Fruit fly (Drosophila melanogaster) whole organism, embryonic: ENCODE results near the gene Rad9.

Experiments
- Aef1 ChIP-seq: fragments of 200-800 bp; sonication (Bioruptor generic); IDR thresholded peaks from 3 replicates; pipeline ENCODE4 v1.3.6; 2022; ENCODE audit warnings: missing biosample characterization, missing genetic modification characterization
- Atf3 ChIP-seq: fragments of 200-800 bp; sonication (Bioruptor generic); optimal IDR thresholded peaks from 3 replicates; lab custom pipeline; 2016; ENCODE audit warnings: missing biosample characterization, missing genetic modification characterization
- CG10366 ChIP-seq: fragments of 200-800 bp; sonication (Bioruptor generic); IDR thresholded peaks from 2 replicates; pipeline ENCODE4 v1.3.6; 2022; ENCODE audit warnings: missing biosample characterization, missing genetic modification characterization
- CG10654 ChIP-seq: fragments of 200-800 bp; sonication (Bioruptor generic); optimal IDR thresholded peaks from 2 replicates; lab custom pipeline; 2016; ENCODE audit warnings: missing biosample characterization, missing genetic modification characterization
- CG10979 ChIP-seq: fragments of 200-800 bp; sonication (Bioruptor generic); optimal IDR thresholded peaks from 2 replicates; lab custom pipeline; 2018; ENCODE audit warnings: missing biosample characterization, mild to moderate bottlenecking, missing genetic modification characterization, moderate library complexity
- CG11456 ChIP-seq: fragments of 200-800 bp; sonication (Bioruptor generic); IDR thresholded peaks from 3 replicates; pipeline ENCODE4 v1.3.6; 2022; ENCODE audit warnings: missing biosample characterization, missing genetic modification characterization
- CG1233 ChIP-seq: fragments of 200-800 bp; sonication (Bioruptor generic); optimal IDR thresholded peaks from 4 replicates; lab custom pipeline; 2018; ENCODE audit warnings: missing biosample characterization, mild to moderate bottlenecking, missing genetic modification characterization
- CG12659 ChIP-seq: fragments of 200-800 bp; sonication (Bioruptor generic); optimal IDR thresholded peaks from 3 replicates; lab custom pipeline; 2017; ENCODE audit warnings: mild to moderate bottlenecking, missing biosample characterization, missing genetic modification reagents, missing genetic modification characterization
- CG13894 ChIP-seq: fragments of 200-800 bp; sonication (Bioruptor generic); optimal IDR thresholded peaks from 3 replicates; lab custom pipeline; 2018; ENCODE audit warnings: missing biosample characterization, mild to moderate bottlenecking, missing genetic modification characterization, moderate library complexity
- CG14441 ChIP-seq: fragments of 200-800 bp; sonication (Bioruptor generic); IDR thresholded peaks from 2 replicates; pipeline ENCODE4 v1.3.6; 2022; ENCODE audit warnings: missing biosample characterization, missing genetic modification characterization
- CG1647 ChIP-seq: fragments of 200-800 bp; sonication (Bioruptor generic); optimal IDR thresholded peaks from 3 replicates; lab custom pipeline; 2016; ENCODE audit warnings: missing biosample characterization, missing genetic modification characterization
- CG17385 ChIP-seq: fragments of 200-800 bp; sonication (Bioruptor generic); optimal IDR thresholded peaks from 3 replicates; lab custom pipeline; 2018; ENCODE audit warnings: missing biosample characterization, mild to moderate bottlenecking, missing genetic modification characterization
- CG17829 ChIP-seq: fragments of 200-800 bp; optimal IDR thresholded peaks from 2 replicates; lab custom pipeline; 2019; ENCODE audit warnings: missing biosample characterization, mild to moderate bottlenecking, missing genetic modification characterization, moderate library complexity
- CG2116 ChIP-seq: fragments of 200-800 bp; sonication (Bioruptor generic); optimal IDR thresholded peaks from 3 replicates; lab custom pipeline; 2018; ENCODE audit warnings: missing biosample characterization, mild to moderate bottlenecking, missing genetic modification characterization
- CG2120 ChIP-seq: fragments of 200-800 bp; sonication (Bioruptor generic); optimal IDR thresholded peaks from 3 replicates; lab custom pipeline; 2016; ENCODE audit warnings: missing biosample characterization, missing genetic modification characterization
- CG2202 ChIP-seq: fragments of 200-800 bp; sonication (Bioruptor generic); optimal IDR thresholded peaks from 2 replicates; lab custom pipeline; 2018; ENCODE audit warnings: missing biosample characterization, mild to moderate bottlenecking, missing genetic modification characterization
- CG30403 ChIP-seq: fragments of 200-800 bp; sonication (Bioruptor generic); optimal IDR thresholded peaks from 3 replicates; lab custom pipeline; 2016; ENCODE audit warnings: missing biosample characterization, missing genetic modification characterization
- CG4404 ChIP-seq: fragments of 200-800 bp; sonication (Bioruptor generic); IDR thresholded peaks from 2 replicates; pipeline ENCODE4 v1.3.6; 2022; ENCODE audit warnings: missing biosample characterization, missing genetic modification characterization
- CG5180 ChIP-seq: fragments of 200-800 bp; sonication (Bioruptor generic); optimal IDR thresholded peaks from 3 replicates; lab custom pipeline; 2017; ENCODE audit warnings: missing biosample characterization, missing genetic modification characterization, mild to moderate bottlenecking, moderate library complexity, missing genetic modification reagents
- CG6254 ChIP-seq: fragments of 200-800 bp; sonication (Bioruptor generic); optimal IDR thresholded peaks from 3 replicates; lab custom pipeline; 2017; ENCODE audit warnings: mild to moderate bottlenecking, missing biosample characterization, missing genetic modification reagents, missing genetic modification characterization
- CG9797 ChIP-seq: fragments of 200-800 bp; sonication (Bioruptor generic); optimal IDR thresholded peaks from 3 replicates; lab custom pipeline; 2018; ENCODE audit warnings: missing biosample characterization, mild to moderate bottlenecking, missing genetic modification characterization
- CG9932 ChIP-seq: fragments of 200-800 bp; sonication (Bioruptor generic); IDR thresholded peaks from 2 replicates; pipeline ENCODE4 v1.3.6; 2022; ENCODE audit warnings: missing biosample characterization, missing genetic modification characterization
- Dip2 ChIP-seq: fragments of 200-800 bp; sonication (Bioruptor generic); IDR thresholded peaks from 2 replicates; pipeline ENCODE4 v1.3.6; 2022; ENCODE audit warnings: missing biosample characterization, missing genetic modification characterization
- NC2α ChIP-seq: fragments of 200-800 bp; sonication (Bioruptor generic); optimal IDR thresholded peaks from 2 replicates; lab custom pipeline; 2016; ENCODE audit warnings: missing biosample characterization, missing genetic modification characterization
- Scr ChIP-seq: fragments of 200-800 bp; sonication (Bioruptor generic); IDR thresholded peaks from 2 replicates; pipeline ENCODE4 v1.3.6; 2022; ENCODE audit warnings: missing biosample characterization, missing genetic modification characterization; ENCODE audit not compliant: partially characterized antibody
- Ssrp ChIP-seq: fragments of 200-800 bp; sonication (Bioruptor generic); optimal IDR thresholded peaks from 2 replicates; lab custom pipeline; 2018; ENCODE audit warnings: missing biosample characterization, mild to moderate bottlenecking, missing genetic modification characterization, moderate library complexity
- az2 ChIP-seq: fragments of 200-800 bp; sonication (Bioruptor generic); optimal IDR thresholded peaks from 3 replicates; lab custom pipeline; 2016; ENCODE audit warnings: missing biosample characterization, missing genetic modification characterization
- bowl ChIP-seq: fragments of 200-800 bp; sonication (Bioruptor generic); IDR thresholded peaks from 2 replicates; pipeline ENCODE4 v1.3.6; 2022; ENCODE audit warnings: missing biosample characterization, missing genetic modification characterization
- btn ChIP-seq: fragments of 200-800 bp; sonication (Bioruptor generic); optimal IDR thresholded peaks from 2 replicates; lab custom pipeline; 2016; ENCODE audit warnings: missing biosample characterization, missing genetic modification characterization
- chif ChIP-seq, 2 experiments: fragments of 200-800 bp; sonication (Bioruptor generic); optimal IDR thresholded peaks; 3 replicates each; lab custom pipeline; 2016; ENCODE audit warnings: missing biosample characterization in 2 of 2, missing genetic modification characterization in 2 of 2
- chinmo ChIP-seq: fragments of 200-800 bp; sonication (Bioruptor generic); IDR thresholded peaks from 4 replicates; pipeline ENCODE4 v1.3.6; 2022; ENCODE audit warnings: missing biosample characterization, missing genetic modification characterization; ENCODE audit not compliant: partially characterized antibody
- dati ChIP-seq: fragments of 200-800 bp; sonication (Bioruptor generic); IDR thresholded peaks from 2 replicates; pipeline ENCODE4 v1.3.6; 2022; ENCODE audit warnings: missing biosample characterization, missing genetic modification characterization
- dmrt11E ChIP-seq: fragments of 200-800 bp; sonication (Bioruptor generic); optimal IDR thresholded peaks from 3 replicates; lab custom pipeline; 2018; ENCODE audit warnings: missing biosample characterization, mild to moderate bottlenecking, missing genetic modification characterization, moderate library complexity
- ewg ChIP-seq: fragments of 200-800 bp; sonication (Bioruptor generic); optimal IDR thresholded peaks from 3 replicates; lab custom pipeline; 2017; ENCODE audit warnings: mild to moderate bottlenecking, missing biosample characterization, missing genetic modification reagents, missing genetic modification characterization
- fd64A ChIP-seq: fragments of 200-800 bp; sonication (Bioruptor generic); optimal IDR thresholded peaks from 3 replicates; lab custom pipeline; 2018; ENCODE audit warnings: missing biosample characterization, mild to moderate bottlenecking, missing genetic modification characterization
- fd96Cb ChIP-seq: fragments of 200-800 bp; sonication (Bioruptor generic); optimal IDR thresholded peaks from 2 replicates; lab custom pipeline; 2018; ENCODE audit warnings: missing biosample characterization, mild to moderate bottlenecking, missing genetic modification characterization, moderate library complexity
- hkb ChIP-seq, 2 experiments: fragments of 200-800 bp in 1 of 2; fragments of >200 bp in 1 of 2; sonication (Bioruptor generic) in 1 of 2; IDR thresholded peaks in 1 of 2; optimal IDR thresholded peaks in 1 of 2; 2 replicates each; pipeline versions ENCODE4 v1.3.6 to Lab custom; 2017 to 2022; ENCODE audit warnings: missing biosample characterization in 1 of 2, missing genetic modification characterization in 1 of 2
- nom ChIP-seq: fragments of 200-800 bp; sonication (Bioruptor generic); optimal IDR thresholded peaks from 2 replicates; lab custom pipeline; 2017; ENCODE audit warnings: missing biosample characterization, missing genetic modification characterization, mild to moderate bottlenecking, moderate library complexity, missing genetic modification reagents
- org-1 ChIP-seq: fragments of 200-800 bp; sonication (Bioruptor generic); optimal IDR thresholded peaks from 2 replicates; lab custom pipeline; 2017; ENCODE audit warnings: missing biosample characterization, missing genetic modification characterization
- pnt ChIP-seq: fragments of 200-800 bp; sonication (Bioruptor generic); optimal IDR thresholded peaks from 3 replicates; lab custom pipeline; 2016; ENCODE audit warnings: missing biosample characterization, missing genetic modification characterization
- pzg ChIP-seq: fragments of 200-800 bp; sonication (Bioruptor generic); optimal IDR thresholded peaks from 3 replicates; lab custom pipeline; 2018; ENCODE audit warnings: missing biosample characterization, mild to moderate bottlenecking, missing genetic modification characterization, moderate library complexity
- repo ChIP-seq: fragments of 200-800 bp; sonication (Bioruptor generic); optimal IDR thresholded peaks from 2 replicates; lab custom pipeline; 2016; ENCODE audit warnings: missing biosample characterization, missing genetic modification characterization
- sens ChIP-seq: fragments of 200-800 bp; sonication (Bioruptor generic); peaks from one replicate; lab custom pipeline; 2016; ENCODE audit warnings: missing biosample characterization, missing genetic modification characterization
- sim ChIP-seq: fragments of 200-800 bp; sonication (Bioruptor generic); IDR thresholded peaks from 2 replicates; pipeline ENCODE4 v1.3.6; 2022; ENCODE audit warnings: missing biosample characterization, missing genetic modification characterization
- sima ChIP-seq: fragments of 200-800 bp; sonication (Bioruptor generic); optimal IDR thresholded peaks from 2 replicates; lab custom pipeline; 2016; ENCODE audit warnings: missing biosample characterization, missing genetic modification characterization
- so ChIP-seq: fragments of 200-800 bp; sonication (Bioruptor generic); IDR thresholded peaks from 3 replicates; pipeline ENCODE4 v1.3.6; 2022; ENCODE audit warnings: missing biosample characterization, missing genetic modification characterization
- tgo ChIP-seq: fragments of 200-800 bp; sonication (Bioruptor generic); IDR thresholded peaks from 3 replicates; pipeline ENCODE4 v1.3.6; 2022; ENCODE audit warnings: missing biosample characterization, missing genetic modification characterization
- tx ChIP-seq: fragments of 200-800 bp; sonication (Bioruptor generic); optimal IDR thresholded peaks from 2 replicates; lab custom pipeline; 2016; ENCODE audit warnings: missing biosample characterization, missing genetic modification characterization
- unc-4 ChIP-seq: fragments of 200-800 bp; sonication (Bioruptor generic); IDR thresholded peaks from 2 replicates; pipeline ENCODE4 v1.3.6; 2022; ENCODE audit warnings: missing biosample characterization, missing genetic modification characterization; ENCODE audit not compliant: partially characterized antibody
- usp ChIP-seq: fragments of >200 bp; optimal IDR thresholded peaks from 2 replicates; lab custom pipeline; 2017; ENCODE audit warnings: missing biosample characterization, missing genetic modification characterization
- zen ChIP-seq: fragments of 200-800 bp; sonication (Bioruptor generic); optimal IDR thresholded peaks from 3 replicates; lab custom pipeline; 2018; ENCODE audit warnings: missing biosample characterization, mild to moderate bottlenecking, missing genetic modification characterization, moderate library complexity

Gene Rad9

dm6 chr3L:18848436-18848835 lies 23.9 kb downstream of the Rad9 start (continued):
- TF ChIP-seq repo (GFP tag; lab: Kevin White, UChicago) (peak; percentile 51), CG10654 (GFP tag; lab: Kevin White, UChicago) (peak; percentile 50), CG2120 (GFP tag; lab: Kevin White, UChicago) (peak; percentile 52), sim (GFP tag; lab: Robert Waterston, UW) (no peak), Aef1 (GFP tag; lab: Robert Waterston, UW) (no peak; the same call in 2 of the 3 replicates), nom (no peak), CG1647 (GFP tag; lab: Kevin White, UChicago) (peak; percentile 48), CG10979 (tag; lab: Kevin White, UChicago) (peak; percentile 76), pzg (GFP tag; lab: Kevin White, UChicago) (peak; percentile 16), sens (peak; percentile 95), Atf3 (GFP tag; lab: Kevin White, UChicago) (no peak), CG5180 (GFP tag; lab: Kevin White, UChicago) (peak; percentile 7), tgo (GFP tag; lab: Robert Waterston, UW) (no peak; the same call in 2 of the 3 replicates), CG9932 (GFP tag; lab: Robert Waterston, UW) (no peak), bowl (GFP tag; lab: Robert Waterston, UW) (no peak; the same call in 1 of the 2 replicates), CG1233 (GFP tag; lab: Kevin White, UChicago) (peak; percentile 71), CG12659 (GFP tag; lab: Kevin White, UChicago) (peak; percentile 62), dmrt11E (tag; lab: Kevin White, UChicago) (peak; percentile 49), CG9797 (GFP tag; lab: Kevin White, UChicago) (no peak), usp (no peak), CG17385 (GFP tag; lab: Kevin White, UChicago) (peak; percentile 47), pnt (GFP tag; lab: Kevin White, UChicago) (no peak), Scr (GFP tag; lab: Robert Waterston, UW) (no peak), CG10366 (GFP tag; lab: Robert Waterston, UW) (no peak; the same call in 1 of the 2 replicates), CG2202 (tag; lab: Kevin White, UChicago) (peak; percentile 35), unc-4 (GFP tag; lab: Robert Waterston, UW) (no peak), chinmo (GFP tag; lab: Robert Waterston, UW) (peak; percentile 80; the same call in 2 of the 4 replicates), Ssrp (peak; percentile 43), btn (GFP tag; lab: Kevin White, UChicago) (peak; percentile 55), CG17829 (tag; lab: Kevin White, UChicago) (peak; percentile 75), chif (GFP tag; optimal IDR thresholded peaks at IDR 0.05; lab: Kevin White, UChicago) (peak; percentile 59 to 84), tx (GFP tag; lab: Kevin White, UChicago) (peak; percentile 50), so (GFP tag; lab: Robert Waterston, UW) (no peak), az2 (GFP tag; lab: Kevin White, UChicago) (peak; percentile 78), Dip2 (GFP tag; lab: Robert Waterston, UW) (no peak), ewg (GFP tag; lab: Kevin White, UChicago) (peak; percentile 62), CG6254 (GFP tag; lab: Kevin White, UChicago) (no peak), CG4404 (GFP tag; lab: Robert Waterston, UW) (no peak), CG14441 (no peak), hkb (optimal IDR thresholded peaks at IDR 0.05; lab: Kevin White, UChicago) (peak; percentile 24), hkb (GFP tag; IDR thresholded peaks at IDR 0.05; lab: Robert Waterston, UW) (peak; percentile 51; the same call in 1 of the 2 replicates), CG30403 (peak; percentile 64), CG11456 (GFP tag; lab: Robert Waterston, UW) (no peak), fd64A (GFP tag; lab: Kevin White, UChicago) (no peak), zen (tag; lab: Kevin White, UChicago) (peak; percentile 81), CG2116 (peak; percentile 68), org-1 (GFP tag; lab: Kevin White, UChicago) (peak; percentile 30), dati (no peak), sima (peak; percentile 21), NC2α (GFP tag; lab: Kevin White, UChicago) (peak; percentile 59), fd96Cb (tag; lab: Kevin White, UChicago) (peak; percentile 14), CG13894 (tag; lab: Kevin White, UChicago) (peak; percentile 17)
